Worm (Caenorhabditis elegans) whole organism, mixed stage, embryonic: Measurements from ENCODE around the gene F36H12.9.
"Not testable (repeated sequence)": the region's sequence is repeated elsewhere in the genome, so short reads cannot be mapped to it uniquely, and the experiment has no call there.

Experiments used
- M03D4.4 ChIP-seq: sonication (generic microtip); optimal IDR thresholded peaks from 2 replicates; lab custom pipeline; 2017; ENCODE audit warnings: mild to moderate bottlenecking, missing genetic modification characterization, missing compliant biosample characterization
- bed-3 ChIP-seq: fragments of 200-800 bp; sonication (Bioruptor generic); optimal IDR thresholded peaks from 3 replicates; lab custom pipeline; 2018; ENCODE audit warnings: mild to moderate bottlenecking, missing genetic modification characterization, moderate library complexity, missing compliant biosample characterization
- ceh-39 ChIP-seq: fragments of 150-350 bp; optimal IDR thresholded peaks from 2 replicates; lab custom pipeline; 2014; ENCODE audit warnings: missing biosample characterization, missing genetic modification characterization
- ceh-43 ChIP-seq: fragments of 200-800 bp; sonication (Bioruptor generic); optimal IDR thresholded peaks from 2 replicates; lab custom pipeline; 2018; ENCODE audit warnings: mild to moderate bottlenecking, missing genetic modification characterization, moderate library complexity, missing compliant biosample characterization
- ces-1 ChIP-seq: fragments of 150-350 bp; optimal IDR thresholded peaks from 2 replicates; lab custom pipeline; 2014; ENCODE audit warnings: missing biosample characterization, missing genetic modification reagents, missing genetic modification characterization
- cnd-1 ChIP-seq: fragments of 200-800 bp; sonication (Bioruptor generic); optimal IDR thresholded peaks from 2 replicates; lab custom pipeline; 2018; ENCODE audit warnings: mild to moderate bottlenecking, missing genetic modification characterization, missing compliant biosample characterization
- drap-1 ChIP-seq: fragments of 200-800 bp; sonication (Bioruptor generic); optimal IDR thresholded peaks from 3 replicates; lab custom pipeline; 2018; ENCODE audit warnings: mild to moderate bottlenecking, missing genetic modification characterization, missing compliant biosample characterization
- elt-1 ChIP-seq: sonication (generic microtip); optimal IDR thresholded peaks from 2 replicates; lab custom pipeline; 2017; ENCODE audit warnings: missing genetic modification characterization, mild to moderate bottlenecking, missing compliant biosample characterization, antibody characterized with exemption, moderate library complexity, borderline replicate concordance; ENCODE audit not compliant: insufficient read depth
- elt-3 ChIP-seq: fragments of 150-350 bp; optimal IDR thresholded peaks from 2 replicates; lab custom pipeline; 2014; ENCODE audit warnings: missing biosample characterization, missing genetic modification characterization
- flh-1 ChIP-seq: fragments of 200-800 bp; sonication (Bioruptor generic); optimal IDR thresholded peaks from 2 replicates; lab custom pipeline; 2018; ENCODE audit warnings: mild to moderate bottlenecking, missing genetic modification characterization, moderate library complexity, missing compliant biosample characterization
- ham-2 ChIP-seq: fragments of 200-800 bp; sonication (Bioruptor generic); optimal IDR thresholded peaks from 2 replicates; lab custom pipeline; 2018; ENCODE audit warnings: mild to moderate bottlenecking, missing genetic modification characterization, missing compliant biosample characterization
- hlh-1 ChIP-seq: fragments of 150-350 bp; optimal IDR thresholded peaks from 2 replicates; lab custom pipeline; 2014; ENCODE audit warnings: missing biosample characterization, missing genetic modification reagents, missing genetic modification characterization
- lin-13 ChIP-seq: fragments of 150-350 bp; optimal IDR thresholded peaks from 2 replicates; lab custom pipeline; 2014; ENCODE audit warnings: missing biosample characterization, missing genetic modification characterization
- lin-32 ChIP-seq: fragments of 200-800 bp; sonication (Bioruptor generic); optimal IDR thresholded peaks from 2 replicates; lab custom pipeline; 2018; ENCODE audit warnings: mild to moderate bottlenecking, missing genetic modification characterization, missing compliant biosample characterization
- lsy-2 ChIP-seq: fragments of 150-350 bp; optimal IDR thresholded peaks from 2 replicates; lab custom pipeline; 2014; ENCODE audit warnings: missing biosample characterization, missing genetic modification characterization
- mab-5 ChIP-seq: fragments of 150-350 bp; optimal IDR thresholded peaks from 2 replicates; lab custom pipeline; 2014; ENCODE audit warnings: missing biosample characterization, missing genetic modification characterization
- mep-1 ChIP-seq: fragments of 150-350 bp; optimal IDR thresholded peaks from 2 replicates; lab custom pipeline; 2017; ENCODE audit warnings: missing biosample characterization, missing genetic modification reagents, missing genetic modification characterization, inconsistent platforms
- mls-2 ChIP-seq: sonication (generic microtip); optimal IDR thresholded peaks from 2 replicates; lab custom pipeline; 2016; ENCODE audit warnings: mild to moderate bottlenecking, missing genetic modification characterization, moderate library complexity, missing compliant biosample characterization
- nhr-12 ChIP-seq: fragments of 150-350 bp; optimal IDR thresholded peaks from 2 replicates; lab custom pipeline; 2014; ENCODE audit warnings: missing biosample characterization, missing genetic modification characterization
- nhr-2 ChIP-seq: fragments of 150-350 bp; optimal IDR thresholded peaks from 2 replicates; lab custom pipeline; 2014; ENCODE audit warnings: missing biosample characterization, missing genetic modification characterization
- nhr-237 ChIP-seq: fragments of 150-350 bp; optimal IDR thresholded peaks from 2 replicates; lab custom pipeline; 2014; ENCODE audit warnings: missing biosample characterization, missing genetic modification characterization
- nhr-76 ChIP-seq: sonication (generic microtip); optimal IDR thresholded peaks from 2 replicates; lab custom pipeline; 2017; ENCODE audit warnings: missing biosample characterization, missing genetic modification characterization
- pha-4 ChIP-seq: fragments of 150-350 bp; optimal IDR thresholded peaks from 2 replicates; lab custom pipeline; 2018; ENCODE audit warnings: missing biosample characterization, missing genetic modification reagents, missing genetic modification characterization
- sem-2 ChIP-seq: fragments of 200-800 bp; sonication (Bioruptor generic); optimal IDR thresholded peaks from 2 replicates; lab custom pipeline; 2018; ENCODE audit warnings: mild to moderate bottlenecking, missing genetic modification characterization, missing compliant biosample characterization
- snpc-4 ChIP-seq: fragments of 150-350 bp; optimal IDR thresholded peaks from 2 replicates; lab custom pipeline; 2014; ENCODE audit warnings: missing biosample characterization, missing genetic modification characterization
- sptf-1 ChIP-seq: sonication (generic microtip); optimal IDR thresholded peaks from 2 replicates; lab custom pipeline; 2017; ENCODE audit warnings: mild to moderate bottlenecking, missing genetic modification characterization, moderate library complexity, missing compliant biosample characterization
- unc-120 ChIP-seq: sonication (generic microtip); optimal IDR thresholded peaks from 2 replicates; lab custom pipeline; 2017; ENCODE audit warnings: missing genetic modification characterization, missing compliant biosample characterization; ENCODE audit not compliant: poor library complexity, severe bottlenecking
- zip-8 ChIP-seq: fragments of 150-350 bp; optimal IDR thresholded peaks from 2 replicates; lab custom pipeline; 2014; ENCODE audit warnings: missing biosample characterization, missing genetic modification characterization

The F36H12.9 gene

DNA sequence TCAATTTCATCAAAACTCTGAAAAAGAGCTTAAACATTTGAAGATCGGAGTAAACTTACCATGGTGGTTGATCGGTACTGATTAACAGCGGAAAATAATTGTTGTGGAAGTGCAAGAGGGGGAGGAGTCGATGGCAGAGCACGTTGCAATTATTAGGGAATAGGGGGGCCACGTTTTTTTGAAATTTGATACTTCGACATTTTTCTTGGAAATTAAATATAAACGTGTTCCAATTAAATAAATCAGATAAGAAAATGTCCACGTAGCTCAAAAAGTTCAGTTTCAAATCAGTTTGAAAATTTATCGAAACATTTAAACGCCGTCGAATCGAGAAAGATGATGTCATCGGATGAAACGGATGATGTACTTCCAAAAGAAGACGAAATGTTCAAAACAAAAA lies at the start of gene F36H12.9:
Gene F36H12.9, plus strand, starts transcription at position 301 of the 400 bp plus-strand sequence.
- TF ChIP-seq mep-1, nhr-2, nhr-76 (tag; lab: Kevin White, UChicago): not testable (repeated sequence)

DNA sequence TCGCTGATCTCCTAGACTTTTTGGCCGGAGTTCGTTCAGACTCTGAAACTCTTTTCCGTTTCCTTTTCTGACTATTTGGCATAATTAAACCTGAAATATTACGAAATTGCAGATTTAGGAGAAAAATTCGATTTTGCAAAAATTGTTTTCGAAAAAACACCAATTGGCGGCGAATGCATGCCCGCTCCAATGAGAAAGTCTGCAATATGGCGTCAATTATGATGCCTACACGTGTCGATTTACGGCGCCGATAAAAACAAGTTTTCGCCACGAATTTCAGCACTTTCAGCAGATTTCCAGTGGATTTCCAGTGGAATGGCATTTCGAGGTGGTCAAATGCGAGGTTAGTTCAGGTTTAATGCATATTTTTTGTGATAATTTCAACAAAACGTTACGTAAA lies 47.4 kb upstream of the F36H12.9 start, which contains the start of the genes Y59E9AL.36 and nbet-1:
Gene Y59E9AL.36, minus strand, starts transcription at position 92 of the 400 bp plus-strand sequence.
Gene nbet-1, plus strand, starts transcription at position 112 of the 400 bp plus-strand sequence.
- peak; percentile 76 for TF ChIP-seq ces-1 (GFP tag; lab: Kevin White, UChicago)
- no peak for TF ChIP-seq drap-1 (GFP tag; lab: Kevin White, UChicago)
- peak; percentile 13 for TF ChIP-seq M03D4.4
- TF ChIP-seq mep-1 (tag; lab: Kevin White, UChicago) = peak; percentile 57
- peak; percentile 73 for TF ChIP-seq lin-13 (tag; lab: Kevin White, UChicago)
- peak; percentile 50 for TF ChIP-seq ceh-39 (tag; lab: Kevin White, UChicago)
- no peak for TF ChIP-seq elt-1 (tag; lab: Kevin White, UChicago)
- no peak for TF ChIP-seq sem-2 (GFP tag; lab: Kevin White, UChicago)
- peak; percentile 70 for TF ChIP-seq lsy-2 (tag; lab: Kevin White, UChicago)
- peak; percentile 8 for TF ChIP-seq unc-120 (tag; lab: Kevin White, UChicago)
- peak; percentile 55 for TF ChIP-seq hlh-1 (tag; lab: Kevin White, UChicago)
- TF ChIP-seq pha-4 (tag; lab: Kevin White, UChicago) = peak; percentile 51
- no peak for TF ChIP-seq bed-3
- no peak for TF ChIP-seq snpc-4
- TF ChIP-seq nhr-237 (tag; lab: Kevin White, UChicago) = peak; percentile 84
- TF ChIP-seq ceh-43 (GFP tag; lab: Kevin White, UChicago) = no peak

DNA sequence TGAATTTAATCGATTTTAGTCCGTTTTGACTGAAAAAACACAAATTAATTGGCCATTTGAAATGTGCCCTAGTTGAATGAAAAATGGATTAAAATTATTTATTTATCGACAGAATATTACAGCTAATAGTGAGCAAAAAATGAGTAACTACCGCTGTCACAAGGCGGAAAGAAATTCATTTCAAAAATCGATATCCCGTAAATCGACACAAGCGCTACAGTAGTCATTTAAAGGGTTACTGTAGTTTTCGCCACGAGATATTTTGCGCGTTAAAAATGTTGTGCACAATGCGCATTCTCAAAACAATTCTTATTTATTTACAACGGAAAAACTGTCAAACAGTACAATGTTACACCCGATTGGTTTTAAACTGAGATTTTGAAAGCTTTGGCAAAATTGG lies 46.2 kb upstream of the F36H12.9 start:
- TF ChIP-seq zip-8 (tag; lab: Kevin White, UChicago) (no peak), nhr-2 (tag; lab: Kevin White, UChicago) (no peak), snpc-4 (no peak), M03D4.4 (no peak), lin-32 (no peak), lin-13 (tag; lab: Kevin White, UChicago) (no peak), ham-2 (GFP tag; lab: Kevin White, UChicago) (no peak), elt-3 (tag; lab: Kevin White, UChicago) (no peak), cnd-1 (tag; lab: Kevin White, UChicago) (no peak), ceh-39 (tag; lab: Kevin White, UChicago) (no peak), nhr-12 (no peak), ces-1 (GFP tag; lab: Kevin White, UChicago) (no peak), ceh-43 (GFP tag; lab: Kevin White, UChicago) (no peak), flh-1 (GFP tag; lab: Kevin White, UChicago) (no peak), bed-3 (no peak), mab-5 (no peak), unc-120 (tag; lab: Kevin White, UChicago) (no peak), sptf-1 (no peak), elt-1 (tag; lab: Kevin White, UChicago) (no peak), hlh-1 (tag; lab: Kevin White, UChicago) (no peak)

DNA sequence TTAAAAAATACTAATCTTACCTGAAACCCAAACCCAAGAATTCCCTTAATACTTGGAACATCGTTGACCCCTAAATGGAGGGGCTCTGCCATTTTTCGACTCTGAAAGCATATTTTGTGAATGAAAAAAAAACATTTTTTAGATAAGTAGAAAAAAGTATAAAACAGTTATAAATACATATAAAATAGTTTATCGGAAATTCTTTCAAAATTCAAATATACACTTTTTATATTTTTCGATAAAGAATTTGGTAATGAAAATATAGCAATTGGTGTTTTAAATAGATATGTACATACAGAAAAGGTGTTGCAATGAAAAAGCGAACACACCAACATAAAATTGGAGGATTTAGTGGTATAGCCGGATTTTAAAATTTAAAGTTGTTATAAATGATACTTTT lies 41.7 kb upstream of the F36H12.9 start, which contains the start of gene Y59E9AL.4:
Gene Y59E9AL.4, minus strand, starts transcription at position 101 of the 400 bp plus-strand sequence.
- TF ChIP-seq unc-120 (tag; lab: Kevin White, UChicago) = no peak
- TF ChIP-seq lsy-2 (tag; lab: Kevin White, UChicago) = no peak
- TF ChIP-seq ces-1 (GFP tag; lab: Kevin White, UChicago) = no peak
- no peak for TF ChIP-seq nhr-12

DNA sequence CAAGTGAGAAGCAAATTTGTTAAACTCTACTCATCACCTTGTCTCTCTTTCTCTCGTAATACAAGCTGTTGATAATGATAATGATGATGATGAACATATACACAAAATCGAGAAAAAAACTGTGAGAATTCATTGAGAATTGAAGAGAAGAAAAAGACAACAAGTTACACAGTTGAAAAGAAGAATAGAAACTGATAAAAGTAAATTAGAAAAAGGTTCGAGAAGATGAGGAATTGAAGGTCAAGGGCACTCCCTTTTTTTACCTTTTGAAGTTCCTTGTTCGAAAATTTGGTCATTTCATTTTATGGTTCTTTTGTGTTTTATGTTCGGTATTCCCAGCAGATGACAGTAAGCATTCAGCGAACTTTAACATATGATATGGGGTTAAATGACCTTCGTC lies 40.5 kb upstream of the F36H12.9 start:
- TF ChIP-seq mls-2 (tag; lab: Kevin White, UChicago) = no peak

DNA sequence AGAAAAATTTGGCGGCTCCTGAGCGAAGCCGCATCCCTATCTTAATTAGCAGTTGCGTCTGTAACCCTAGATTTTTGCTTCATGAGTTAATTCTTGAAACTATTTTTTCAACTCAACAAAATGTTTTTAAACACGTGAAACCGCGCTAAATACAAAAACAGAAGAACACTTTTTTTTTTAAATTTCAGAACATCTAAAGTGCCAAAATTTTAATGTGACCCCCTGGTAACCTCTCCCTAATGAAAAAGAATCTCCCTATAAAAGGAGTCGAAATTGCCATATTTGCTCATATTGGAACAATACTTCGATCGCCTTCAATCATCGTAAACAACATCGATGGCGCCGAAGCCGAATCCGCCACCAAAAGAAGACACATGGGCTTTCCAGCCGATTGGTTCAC lies 38.3 kb upstream of the F36H12.9 start, which contains the start of gene nsph-4.2:
Gene nsph-4.2, plus strand, starts transcription at position 301 of the 400 bp plus-strand sequence.
- not testable (repeated sequence) for TF ChIP-seq ces-1 (GFP tag; lab: Kevin White, UChicago); elt-1 (tag; lab: Kevin White, UChicago); sptf-1
